Fruit fly (Drosophila melanogaster): ENCODE results near the gene DIP-alpha.

DIP-alpha gene

DNA sequence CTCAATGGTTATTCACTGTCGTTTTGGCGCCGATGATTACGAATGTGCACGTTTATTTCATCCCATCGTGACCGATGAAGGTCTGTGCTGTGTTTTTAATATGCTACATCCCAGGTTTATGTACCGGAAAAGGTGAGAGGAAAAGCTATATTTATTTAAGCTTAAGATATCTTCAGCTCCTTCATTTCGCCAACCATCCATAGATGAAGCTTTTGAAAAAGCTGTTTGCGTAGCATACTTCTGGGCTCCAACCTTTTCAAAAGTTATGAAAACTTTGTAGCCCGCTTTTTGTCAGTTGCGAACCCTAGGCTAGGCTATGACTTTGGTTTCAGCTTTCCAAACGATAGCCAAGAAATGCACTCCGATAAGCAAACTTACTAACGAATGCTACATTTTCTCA, 1.2 kb downstream of the DIP-alpha start:
- TF ChIP-seq bab1 (GFP tag; optimal IDR thresholded peaks at IDR 0.05): peak; percentile 69
- TF ChIP-seq CG7101 (tag; optimal IDR thresholded peaks at IDR 0.05): no peak
- no peak for TF ChIP-seq CG33017 (tag; optimal IDR thresholded peaks at IDR 0.05)
- TF ChIP-seq Mnt (GFP tag; optimal IDR thresholded peaks at IDR 0.05): no peak

DNA sequence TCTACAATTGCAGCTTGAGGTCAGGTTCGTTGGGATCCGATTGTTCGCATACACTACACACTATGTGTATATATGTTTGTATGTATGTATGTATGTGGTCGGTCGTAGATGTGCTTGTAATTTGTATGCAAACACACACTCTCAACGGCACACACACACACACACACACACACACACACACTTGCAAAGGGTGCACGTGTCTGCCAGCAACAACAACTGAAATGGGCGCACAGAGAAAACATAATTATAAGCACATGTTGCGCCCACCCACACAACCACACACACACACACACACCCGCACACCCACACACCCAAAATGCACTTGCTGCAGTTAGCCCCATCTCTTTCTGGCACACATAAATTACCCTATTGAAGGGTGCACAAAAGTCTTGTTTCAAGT, 13.1 kb downstream of the DIP-alpha start:
- no peak for TF ChIP-seq CG14711 (tag; optimal IDR thresholded peaks at IDR 0.05)
- TF ChIP-seq CG1620 (GFP tag; optimal IDR thresholded peaks at IDR 0.05): no peak
- no peak for TF ChIP-seq Clk (GFP tag; optimal IDR thresholded peaks at IDR 0.05)
- TF ChIP-seq Hr96 (GFP tag; optimal IDR thresholded peaks at IDR 0.05): no peak
- TF ChIP-seq CG5204 (GFP tag; optimal IDR thresholded peaks at IDR 0.05): no peak
- no peak for TF ChIP-seq Mnt (GFP tag; optimal IDR thresholded peaks at IDR 0.05)
- no peak for TF ChIP-seq toe (GFP tag; optimal IDR thresholded peaks at IDR 0.05)
- no peak for TF ChIP-seq Crg-1 (GFP tag; optimal IDR thresholded peaks at IDR 0.05)
- no peak for TF ChIP-seq pad (GFP tag; optimal IDR thresholded peaks at IDR 0.05)
- TF ChIP-seq cnc (optimal IDR thresholded peaks at IDR 0.05): no peak
- TF ChIP-seq CG33017 (tag; optimal IDR thresholded peaks at IDR 0.05): no peak
- no peak for TF ChIP-seq kay (GFP tag; ENCODE audit: borderline replicate concordance)
- TF ChIP-seq CG7045 (GFP tag; optimal IDR thresholded peaks at IDR 0.05): no peak
- no peak for TF ChIP-seq tj (GFP tag; optimal IDR thresholded peaks at IDR 0.05)
- no peak for TF ChIP-seq CG7101 (tag; optimal IDR thresholded peaks at IDR 0.05)
- TF ChIP-seq ovo (GFP tag; optimal IDR thresholded peaks at IDR 0.05): no peak
- TF ChIP-seq cic (GFP tag; optimal IDR thresholded peaks at IDR 0.05): no peak

DNA sequence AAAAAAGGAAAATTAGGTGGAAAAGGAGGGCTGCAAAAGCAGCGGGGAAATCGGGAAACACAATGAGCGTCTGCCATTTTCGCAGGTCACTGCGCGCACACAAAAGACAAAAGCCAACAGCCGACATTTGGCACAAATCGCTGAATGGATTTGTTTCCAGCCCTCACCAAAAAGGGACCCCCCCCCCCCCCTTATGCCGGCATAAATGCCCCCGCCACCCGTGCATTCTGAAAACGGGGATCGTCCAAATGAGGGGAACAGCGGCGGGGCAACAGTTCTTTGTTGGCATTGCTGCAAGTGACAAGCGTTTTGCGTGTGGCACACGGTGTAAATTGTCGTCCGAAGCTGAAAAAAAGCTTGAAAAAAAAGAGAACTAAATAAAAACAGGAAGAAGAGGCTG, 13.9 kb downstream of the DIP-alpha start, which contains the start of gene ppk8:
Gene ppk8, plus strand, starts transcription at position 301 of the 400 bp plus-strand sequence.
- TF ChIP-seq CG1620 (GFP tag; optimal IDR thresholded peaks at IDR 0.05) (no peak), bab1 (GFP tag; optimal IDR thresholded peaks at IDR 0.05) (no peak), Crg-1 (GFP tag; optimal IDR thresholded peaks at IDR 0.05) (no peak), Clk (GFP tag; optimal IDR thresholded peaks at IDR 0.05) (no peak), cic (GFP tag; optimal IDR thresholded peaks at IDR 0.05) (no peak), CG33017 (tag; optimal IDR thresholded peaks at IDR 0.05) (no peak), CG12768 (GFP tag; optimal IDR thresholded peaks at IDR 0.05) (no peak), Mnt (GFP tag; optimal IDR thresholded peaks at IDR 0.05) (no peak), Hr96 (GFP tag; optimal IDR thresholded peaks at IDR 0.05) (no peak), ovo (GFP tag; optimal IDR thresholded peaks at IDR 0.05) (no peak), CG5204 (GFP tag; optimal IDR thresholded peaks at IDR 0.05) (no peak), kay (GFP tag; ENCODE audit: borderline replicate concordance) (no peak), pad (GFP tag; optimal IDR thresholded peaks at IDR 0.05) (no peak), tj (GFP tag; optimal IDR thresholded peaks at IDR 0.05) (no peak), CG11617 (GFP tag; optimal IDR thresholded peaks at IDR 0.05) (no peak), CG7101 (tag; optimal IDR thresholded peaks at IDR 0.05) (no peak), CG14711 (tag; optimal IDR thresholded peaks at IDR 0.05) (no peak), toe (GFP tag; optimal IDR thresholded peaks at IDR 0.05) (no peak), CG7045 (GFP tag; optimal IDR thresholded peaks at IDR 0.05) (no peak), cnc (optimal IDR thresholded peaks at IDR 0.05) (no peak)

DNA sequence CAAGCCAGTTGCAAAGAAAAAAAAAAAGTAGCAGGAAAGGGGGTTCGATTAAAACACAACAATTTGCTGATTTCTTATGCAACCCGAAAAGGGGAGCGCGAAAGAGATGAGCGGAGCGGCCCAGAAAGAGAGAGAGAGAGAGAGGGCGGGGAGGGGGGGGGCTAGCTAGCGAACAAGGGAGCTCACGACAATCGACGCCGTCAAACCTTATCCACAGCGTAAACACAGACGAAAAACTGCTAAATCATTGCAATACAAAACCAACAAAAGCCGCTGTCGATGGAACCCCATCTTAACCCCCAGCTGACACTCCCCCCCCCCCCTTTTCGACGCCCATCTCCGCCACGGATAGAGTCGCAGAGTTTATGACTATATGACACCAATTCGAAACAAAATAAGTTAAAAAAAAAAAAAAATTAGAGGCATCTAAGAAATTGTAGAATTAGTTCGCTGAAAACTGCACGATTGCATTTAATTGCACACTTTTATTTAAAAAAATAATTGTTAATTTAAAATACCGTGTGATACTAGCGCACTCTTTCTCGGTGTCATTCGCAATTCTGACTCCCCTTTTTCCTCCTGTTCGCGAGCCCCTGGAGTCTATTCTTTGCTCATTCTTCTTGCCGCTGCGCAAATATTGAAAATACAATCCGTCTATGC, 16.1 kb downstream of the DIP-alpha start:
- TF ChIP-seq CG14711 (tag; optimal IDR thresholded peaks at IDR 0.05) (peak; percentile 2), cic (GFP tag; optimal IDR thresholded peaks at IDR 0.05) (no peak), CG7101 (tag; optimal IDR thresholded peaks at IDR 0.05) (peak; percentile 32), bab1 (GFP tag; optimal IDR thresholded peaks at IDR 0.05) (peak; percentile 15), pad (GFP tag; optimal IDR thresholded peaks at IDR 0.05) (no peak), tj (GFP tag; optimal IDR thresholded peaks at IDR 0.05) (peak; percentile 86)

DNA sequence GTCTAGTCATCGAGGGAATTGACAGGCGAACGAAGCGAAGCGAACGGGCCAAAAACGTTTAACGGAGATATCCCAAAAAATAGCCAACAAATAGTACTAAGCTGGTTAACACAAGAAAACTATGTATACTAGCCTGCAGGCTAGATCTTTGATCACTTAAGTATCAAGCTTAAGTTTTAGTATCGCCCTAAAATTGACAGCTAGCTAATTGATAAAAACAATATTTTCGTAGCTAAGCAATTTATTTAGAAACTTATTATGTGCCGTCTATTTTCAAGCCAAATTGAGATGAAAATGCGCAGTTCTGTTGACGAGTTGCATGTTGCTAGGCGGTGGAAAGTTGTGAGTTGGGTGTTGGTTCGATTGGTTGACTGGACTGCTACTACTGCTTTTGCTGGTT, 22.2 kb downstream of the DIP-alpha start:
- no peak for TF ChIP-seq cic (GFP tag; optimal IDR thresholded peaks at IDR 0.05)
- no peak for TF ChIP-seq CG5204 (GFP tag; optimal IDR thresholded peaks at IDR 0.05)
- no peak for TF ChIP-seq bab1 (GFP tag; optimal IDR thresholded peaks at IDR 0.05)
- TF ChIP-seq ovo (GFP tag; optimal IDR thresholded peaks at IDR 0.05): no peak
- TF ChIP-seq CG12768 (GFP tag; optimal IDR thresholded peaks at IDR 0.05): no peak
- no peak for TF ChIP-seq Crg-1 (GFP tag; optimal IDR thresholded peaks at IDR 0.05)
- TF ChIP-seq Mnt (GFP tag; optimal IDR thresholded peaks at IDR 0.05): no peak
- TF ChIP-seq CG11617 (GFP tag; optimal IDR thresholded peaks at IDR 0.05): no peak
- no peak for TF ChIP-seq CG7045 (GFP tag; optimal IDR thresholded peaks at IDR 0.05)
- TF ChIP-seq CG33017 (tag; optimal IDR thresholded peaks at IDR 0.05): no peak
- no peak for TF ChIP-seq tj (GFP tag; optimal IDR thresholded peaks at IDR 0.05)
- no peak for TF ChIP-seq pad (GFP tag; optimal IDR thresholded peaks at IDR 0.05)
- no peak for TF ChIP-seq cnc (optimal IDR thresholded peaks at IDR 0.05)
- no peak for TF ChIP-seq CG7101 (tag; optimal IDR thresholded peaks at IDR 0.05)
- no peak for TF ChIP-seq toe (GFP tag; optimal IDR thresholded peaks at IDR 0.05)
- TF ChIP-seq CG1620 (GFP tag; optimal IDR thresholded peaks at IDR 0.05): no peak
- no peak for TF ChIP-seq Clk (GFP tag; optimal IDR thresholded peaks at IDR 0.05)
- no peak for TF ChIP-seq Hr96 (GFP tag; optimal IDR thresholded peaks at IDR 0.05)

DNA sequence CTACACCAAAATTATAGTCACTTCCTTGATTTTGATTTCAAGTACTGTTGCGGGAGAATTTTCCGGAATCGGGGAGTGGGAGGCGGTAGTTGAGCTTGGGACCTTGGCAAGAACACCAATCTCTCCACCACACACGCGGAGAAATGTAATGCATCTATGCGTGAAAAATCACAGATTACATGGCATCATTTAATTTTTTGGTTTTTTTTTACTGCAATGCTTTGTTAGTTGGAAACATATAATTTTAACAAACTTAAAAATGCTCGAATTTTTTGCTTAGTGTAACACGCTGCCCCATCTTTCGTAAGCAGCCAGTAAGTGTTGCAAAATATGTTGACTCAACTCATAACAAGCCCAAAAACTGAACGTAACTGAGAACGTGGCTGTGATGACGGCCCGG, 22.9 kb downstream of the DIP-alpha start:
- no peak for TF ChIP-seq Hr96 (GFP tag; optimal IDR thresholded peaks at IDR 0.05)
- no peak for TF ChIP-seq CG7045 (GFP tag; optimal IDR thresholded peaks at IDR 0.05)
- TF ChIP-seq cnc (optimal IDR thresholded peaks at IDR 0.05): no peak
- TF ChIP-seq CG12768 (GFP tag; optimal IDR thresholded peaks at IDR 0.05): no peak
- no peak for TF ChIP-seq Clk (GFP tag; optimal IDR thresholded peaks at IDR 0.05)
- no peak for TF ChIP-seq CG14711 (tag; optimal IDR thresholded peaks at IDR 0.05)
- no peak for TF ChIP-seq CG33017 (tag; optimal IDR thresholded peaks at IDR 0.05)
- TF ChIP-seq toe (GFP tag; optimal IDR thresholded peaks at IDR 0.05): no peak
- TF ChIP-seq Mnt (GFP tag; optimal IDR thresholded peaks at IDR 0.05): no peak
- no peak for TF ChIP-seq CG7101 (tag; optimal IDR thresholded peaks at IDR 0.05)
- TF ChIP-seq CG11617 (GFP tag; optimal IDR thresholded peaks at IDR 0.05): no peak
- TF ChIP-seq tj (GFP tag; optimal IDR thresholded peaks at IDR 0.05): no peak
- no peak for TF ChIP-seq CG1620 (GFP tag; optimal IDR thresholded peaks at IDR 0.05)

Measured in whole organism, adult.